Worm (Caenorhabditis elegans) whole organism, mixed stage, embryonic: Measurements from ENCODE around the gene lips-2.

Source experiments
- M03D4.4 ChIP-seq: sonication (generic microtip); optimal IDR thresholded peaks from 2 replicates; lab custom pipeline; 2017; ENCODE audit warnings: mild to moderate bottlenecking, missing genetic modification characterization, missing compliant biosample characterization
- bed-3 ChIP-seq: fragments of 200-800 bp; sonication (Bioruptor generic); optimal IDR thresholded peaks from 3 replicates; lab custom pipeline; 2018; ENCODE audit warnings: mild to moderate bottlenecking, missing genetic modification characterization, moderate library complexity, missing compliant biosample characterization
- blmp-1 ChIP-seq: fragments of 150-350 bp; optimal IDR thresholded peaks from 2 replicates; lab custom pipeline; 2014; ENCODE audit warnings: missing biosample characterization, missing genetic modification characterization
- ceh-43 ChIP-seq: fragments of 200-800 bp; sonication (Bioruptor generic); optimal IDR thresholded peaks from 2 replicates; lab custom pipeline; 2018; ENCODE audit warnings: mild to moderate bottlenecking, missing genetic modification characterization, moderate library complexity, missing compliant biosample characterization
- ces-1 ChIP-seq: fragments of 150-350 bp; optimal IDR thresholded peaks from 2 replicates; lab custom pipeline; 2014; ENCODE audit warnings: missing biosample characterization, missing genetic modification reagents, missing genetic modification characterization
- cnd-1 ChIP-seq: fragments of 200-800 bp; sonication (Bioruptor generic); optimal IDR thresholded peaks from 2 replicates; lab custom pipeline; 2018; ENCODE audit warnings: mild to moderate bottlenecking, missing genetic modification characterization, missing compliant biosample characterization
- drap-1 ChIP-seq: fragments of 200-800 bp; sonication (Bioruptor generic); optimal IDR thresholded peaks from 3 replicates; lab custom pipeline; 2018; ENCODE audit warnings: mild to moderate bottlenecking, missing genetic modification characterization, missing compliant biosample characterization
- elt-1 ChIP-seq: sonication (generic microtip); optimal IDR thresholded peaks from 2 replicates; lab custom pipeline; 2017; ENCODE audit warnings: missing genetic modification characterization, mild to moderate bottlenecking, missing compliant biosample characterization, antibody characterized with exemption, moderate library complexity, borderline replicate concordance; ENCODE audit not compliant: insufficient read depth
- elt-3 ChIP-seq: fragments of 150-350 bp; optimal IDR thresholded peaks from 2 replicates; lab custom pipeline; 2014; ENCODE audit warnings: missing biosample characterization, missing genetic modification characterization
- flh-1 ChIP-seq: fragments of 200-800 bp; sonication (Bioruptor generic); optimal IDR thresholded peaks from 2 replicates; lab custom pipeline; 2018; ENCODE audit warnings: mild to moderate bottlenecking, missing genetic modification characterization, moderate library complexity, missing compliant biosample characterization
- ham-2 ChIP-seq: fragments of 200-800 bp; sonication (Bioruptor generic); optimal IDR thresholded peaks from 2 replicates; lab custom pipeline; 2018; ENCODE audit warnings: mild to moderate bottlenecking, missing genetic modification characterization, missing compliant biosample characterization
- hlh-1 ChIP-seq: fragments of 150-350 bp; optimal IDR thresholded peaks from 2 replicates; lab custom pipeline; 2014; ENCODE audit warnings: missing biosample characterization, missing genetic modification reagents, missing genetic modification characterization
- lin-13 ChIP-seq: fragments of 150-350 bp; optimal IDR thresholded peaks from 2 replicates; lab custom pipeline; 2014; ENCODE audit warnings: missing biosample characterization, missing genetic modification characterization
- lin-32 ChIP-seq: fragments of 200-800 bp; sonication (Bioruptor generic); optimal IDR thresholded peaks from 2 replicates; lab custom pipeline; 2018; ENCODE audit warnings: mild to moderate bottlenecking, missing genetic modification characterization, missing compliant biosample characterization
- lsy-2 ChIP-seq: fragments of 150-350 bp; optimal IDR thresholded peaks from 2 replicates; lab custom pipeline; 2014; ENCODE audit warnings: missing biosample characterization, missing genetic modification characterization
- mab-5 ChIP-seq: fragments of 150-350 bp; optimal IDR thresholded peaks from 2 replicates; lab custom pipeline; 2014; ENCODE audit warnings: missing biosample characterization, missing genetic modification characterization
- mep-1 ChIP-seq: fragments of 150-350 bp; optimal IDR thresholded peaks from 2 replicates; lab custom pipeline; 2017; ENCODE audit warnings: missing biosample characterization, missing genetic modification reagents, missing genetic modification characterization, inconsistent platforms
- mls-2 ChIP-seq: sonication (generic microtip); optimal IDR thresholded peaks from 2 replicates; lab custom pipeline; 2016; ENCODE audit warnings: mild to moderate bottlenecking, missing genetic modification characterization, moderate library complexity, missing compliant biosample characterization
- nhr-2 ChIP-seq: fragments of 150-350 bp; optimal IDR thresholded peaks from 2 replicates; lab custom pipeline; 2014; ENCODE audit warnings: missing biosample characterization, missing genetic modification characterization
- nhr-237 ChIP-seq: fragments of 150-350 bp; optimal IDR thresholded peaks from 2 replicates; lab custom pipeline; 2014; ENCODE audit warnings: missing biosample characterization, missing genetic modification characterization
- nhr-76 ChIP-seq: sonication (generic microtip); optimal IDR thresholded peaks from 2 replicates; lab custom pipeline; 2017; ENCODE audit warnings: missing biosample characterization, missing genetic modification characterization
- sem-2 ChIP-seq: fragments of 200-800 bp; sonication (Bioruptor generic); optimal IDR thresholded peaks from 2 replicates; lab custom pipeline; 2018; ENCODE audit warnings: mild to moderate bottlenecking, missing genetic modification characterization, missing compliant biosample characterization
- snpc-4 ChIP-seq: fragments of 150-350 bp; optimal IDR thresholded peaks from 2 replicates; lab custom pipeline; 2014; ENCODE audit warnings: missing biosample characterization, missing genetic modification characterization
- sptf-1 ChIP-seq: sonication (generic microtip); optimal IDR thresholded peaks from 2 replicates; lab custom pipeline; 2017; ENCODE audit warnings: mild to moderate bottlenecking, missing genetic modification characterization, moderate library complexity, missing compliant biosample characterization
- unc-120 ChIP-seq: sonication (generic microtip); optimal IDR thresholded peaks from 2 replicates; lab custom pipeline; 2017; ENCODE audit warnings: missing genetic modification characterization, missing compliant biosample characterization; ENCODE audit not compliant: poor library complexity, severe bottlenecking
- unc-39 ChIP-seq: fragments of 150-350 bp; optimal IDR thresholded peaks from 2 replicates; lab custom pipeline; 2014; ENCODE audit warnings: missing biosample characterization, missing genetic modification characterization
- unc-62 ChIP-seq: fragments of 150-350 bp; optimal IDR thresholded peaks from 2 replicates; lab custom pipeline; 2014; ENCODE audit warnings: missing biosample characterization, missing genetic modification reagents, missing genetic modification characterization
- zip-8 ChIP-seq: fragments of 150-350 bp; optimal IDR thresholded peaks from 2 replicates; lab custom pipeline; 2014; ENCODE audit warnings: missing biosample characterization, missing genetic modification characterization
- ztf-11 ChIP-seq: fragments of 150-350 bp; optimal IDR thresholded peaks from 2 replicates; lab custom pipeline; 2014; ENCODE audit warnings: missing biosample characterization, missing genetic modification characterization

The lips-2 gene

ce11 chrX:12260381-12260931, 25.1 kb upstream of the lips-2 start, which contains the start of gene E01G6.1:
TSS of gene E01G6.1 (plus strand) at chrX:12260881.
- TF ChIP-seq cnd-1 (no peak), mab-5 (tag; lab: Kevin White, UChicago) (no peak), mep-1 (no peak)

DNA sequence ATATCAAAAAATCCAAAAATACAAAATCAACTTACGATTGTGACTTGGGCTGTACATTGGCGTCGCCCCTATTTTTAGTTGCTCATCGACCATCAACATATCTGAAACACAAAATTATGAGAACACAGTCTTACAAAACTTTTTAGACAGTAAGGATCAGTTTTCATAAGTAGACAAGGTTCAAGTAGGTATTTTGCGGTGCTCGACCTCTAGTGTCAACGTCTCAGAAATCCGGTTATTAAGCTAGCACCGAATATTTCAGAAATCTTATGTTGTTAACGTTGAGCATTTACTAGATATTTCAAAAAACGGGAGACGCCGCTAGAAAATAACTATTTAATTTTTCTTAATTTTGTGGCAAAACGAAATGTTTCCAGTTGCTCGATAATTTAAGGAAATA, 14.8 kb upstream of the lips-2 start, which contains the start of gene otpl-8:
otpl-8 (minus strand) TSS at position 101 of the 400 bp plus-strand sequence.
- no peak for TF ChIP-seq hlh-1
- TF ChIP-seq lin-32 (GFP tag; lab: Kevin White, UChicago) = no peak
- no peak for TF ChIP-seq lin-13 (tag; lab: Kevin White, UChicago)
- no peak for TF ChIP-seq drap-1
- TF ChIP-seq unc-120 (tag; lab: Kevin White, UChicago) = no peak
- TF ChIP-seq mab-5 (tag; lab: Kevin White, UChicago) = no peak
- no peak for TF ChIP-seq snpc-4 (tag; lab: Kevin White, UChicago)
- TF ChIP-seq cnd-1 = no peak
- TF ChIP-seq unc-39 (tag; lab: Kevin White, UChicago) = no peak

ce11 chrX:12273870-12274269, 11.7 kb upstream of the lips-2 start, which contains the start of gene H19J13.2:
TSS of gene H19J13.2 (minus strand) at chrX:12273970.
- TF ChIP-seq unc-62 (GFP tag; lab: Kevin White, UChicago) (no peak), ceh-43 (GFP tag; lab: Kevin White, UChicago) (no peak), hlh-1 (no peak), unc-39 (tag; lab: Kevin White, UChicago) (no peak), ztf-11 (tag; lab: Kevin White, UChicago) (no peak), mab-5 (tag; lab: Kevin White, UChicago) (no peak)

DNA sequence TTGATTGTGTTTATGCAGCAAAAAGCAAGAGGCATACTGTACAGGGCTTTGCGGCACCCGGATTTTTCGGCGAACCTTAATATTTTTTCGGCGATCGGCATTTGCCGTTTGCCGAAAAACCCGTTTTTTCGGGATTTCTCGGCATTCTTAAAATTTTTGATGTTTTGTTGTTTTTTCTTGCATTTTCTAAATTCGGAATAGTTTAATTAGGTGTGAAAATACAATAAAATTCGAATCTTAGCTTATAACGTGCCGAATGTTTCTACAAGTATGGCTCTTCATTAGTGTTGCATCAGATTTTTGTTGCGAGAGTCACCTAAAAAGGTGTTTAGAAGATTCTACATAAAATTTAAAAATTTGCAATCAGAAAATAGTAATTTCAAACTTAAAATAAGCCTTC, 10.0 kb upstream of the lips-2 start, which contains the start of gene C04B4.6:
C04B4.6 (minus strand) TSS at position 101 of the 400 bp plus-strand sequence.
- TF ChIP-seq nhr-2 (tag; lab: Kevin White, UChicago) = no peak
- TF ChIP-seq ces-1 (GFP tag; lab: Kevin White, UChicago) = no peak
- no peak for TF ChIP-seq M03D4.4 (tag; lab: Kevin White, UChicago)
- TF ChIP-seq ztf-11 (tag; lab: Kevin White, UChicago) = no peak
- TF ChIP-seq cnd-1 = no peak
- no peak for TF ChIP-seq elt-3 (tag; lab: Kevin White, UChicago)
- TF ChIP-seq lin-13 (tag; lab: Kevin White, UChicago) = no peak
- TF ChIP-seq flh-1 (GFP tag; lab: Kevin White, UChicago) = no peak
- no peak for TF ChIP-seq drap-1
- no peak for TF ChIP-seq sptf-1
- TF ChIP-seq unc-39 (tag; lab: Kevin White, UChicago) = no peak
- no peak for TF ChIP-seq nhr-76
- TF ChIP-seq hlh-1 = no peak
- TF ChIP-seq bed-3 (GFP tag; lab: Kevin White, UChicago) = no peak
- no peak for TF ChIP-seq mep-1
- no peak for TF ChIP-seq lsy-2 (tag; lab: Kevin White, UChicago)
- TF ChIP-seq ceh-43 (GFP tag; lab: Kevin White, UChicago) = no peak
- TF ChIP-seq nhr-237 = no peak
- no peak for TF ChIP-seq sem-2 (GFP tag; lab: Kevin White, UChicago)

- TF ChIP-seq drap-1 = no peak
- TF ChIP-seq flh-1 (GFP tag; lab: Kevin White, UChicago) = no peak
- TF ChIP-seq lin-32 (GFP tag; lab: Kevin White, UChicago) = no peak
- TF ChIP-seq elt-1 (tag; lab: Kevin White, UChicago) = no peak
- no peak for TF ChIP-seq zip-8 (tag; lab: Kevin White, UChicago)
- no peak for TF ChIP-seq bed-3 (GFP tag; lab: Kevin White, UChicago)
- TF ChIP-seq sptf-1 = no peak
- no peak for TF ChIP-seq lin-13 (tag; lab: Kevin White, UChicago)
- no peak for TF ChIP-seq ham-2
- TF ChIP-seq nhr-2 (tag; lab: Kevin White, UChicago) = no peak
- no peak for TF ChIP-seq hlh-1
- no peak for TF ChIP-seq M03D4.4 (tag; lab: Kevin White, UChicago)
- TF ChIP-seq unc-120 (tag; lab: Kevin White, UChicago) = no peak
- TF ChIP-seq lsy-2 (tag; lab: Kevin White, UChicago) = no peak
- TF ChIP-seq blmp-1 (tag; lab: Kevin White, UChicago) = no peak
- TF ChIP-seq ceh-43 (GFP tag; lab: Kevin White, UChicago) = no peak
- no peak for TF ChIP-seq mls-2 (tag; lab: Kevin White, UChicago)
- no peak for TF ChIP-seq unc-39 (tag; lab: Kevin White, UChicago)
- TF ChIP-seq elt-3 (tag; lab: Kevin White, UChicago) = no peak
These were observed 5.1 kb upstream of the lips-2 start, which contains the start of gene C04B4.1 for ce11 chrX:12280477-12280876. TSS of gene C04B4.1 (plus strand) at chrX:12280777.
